Worm (Caenorhabditis elegans) whole organism, late embryonic: ENCODE results near the gene mpst-1.

Experiments used
- Y22D7AL.16 ChIP-seq: sonication (generic microtip); optimal IDR thresholded peaks from 2 replicates; lab custom pipeline; 2016; ENCODE audit warnings: missing genetic modification characterization, missing compliant biosample characterization
- ama-1 ChIP-seq: fragments of 150-350 bp; optimal IDR thresholded peaks from 2 replicates; lab custom pipeline; 2014
- pag-3 ChIP-seq: sonication (generic microtip); optimal IDR thresholded peaks from 2 replicates; lab custom pipeline; 2016; ENCODE audit warnings: missing compliant biosample characterization, missing genetic modification characterization, borderline replicate concordance
- pqm-1 ChIP-seq: sonication (generic microtip); optimal IDR thresholded peaks from 2 replicates; lab custom pipeline; 2016; ENCODE audit warnings: missing genetic modification characterization, missing compliant biosample characterization
- ref-2 ChIP-seq: sonication (generic microtip); optimal IDR thresholded peaks from 2 replicates; lab custom pipeline; 2016; ENCODE audit warnings: missing genetic modification characterization, missing compliant biosample characterization

DNA sequence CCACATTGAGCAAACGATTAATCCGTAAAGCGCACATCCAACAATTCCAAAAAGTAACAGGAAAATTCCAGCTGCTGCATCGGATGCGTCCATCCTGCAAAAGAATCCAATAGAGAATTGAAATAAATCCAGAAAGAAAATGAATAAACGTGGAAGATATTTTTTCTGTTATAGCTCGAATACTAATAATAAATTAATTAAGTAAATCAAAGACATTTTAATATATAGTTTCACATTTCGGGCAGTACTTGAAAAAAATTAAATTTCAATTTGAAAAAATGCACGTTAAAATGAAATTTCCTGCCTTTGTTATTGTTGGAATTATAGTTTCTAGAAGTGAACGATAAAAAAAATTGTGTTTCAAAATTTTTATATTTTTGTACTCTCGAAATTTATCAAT, 41.3 kb upstream of the mpst-1 start, which contains the start of gene R13H4.7:
- TF ChIP-seq pag-3 (tag; lab: Kevin White, UChicago) (no peak), ama-1 (lab: Kevin White, UChicago) (no peak), pqm-1 (no peak), Y22D7AL.16 (tag; lab: Kevin White, UChicago) (no peak), ref-2 (tag; lab: Kevin White, UChicago) (no peak)
